Worm (Caenorhabditis elegans) whole organism, L1 larva: ENCODE results near the gene taf-6.2.

Experiments
- C04F5.9 ChIP-seq: sonication (generic microtip); optimal IDR thresholded peaks from 2 replicates; lab custom pipeline; 2016; ENCODE audit warnings: missing genetic modification characterization, missing compliant biosample characterization
- C16A3.4 ChIP-seq: fragments of 150-350 bp; optimal IDR thresholded peaks from 2 replicates; lab custom pipeline; 2014; ENCODE audit warnings: missing biosample characterization, missing genetic modification characterization
- Y116A8C.19 ChIP-seq: sonication (generic microtip); optimal IDR thresholded peaks from 2 replicates; lab custom pipeline; 2016; ENCODE audit warnings: missing compliant biosample characterization, missing genetic modification characterization, borderline replicate concordance
- aha-1 ChIP-seq: fragments of 150-350 bp; optimal IDR thresholded peaks from 2 replicates; lab custom pipeline; 2014; ENCODE audit warnings: missing biosample characterization, missing genetic modification characterization
- alr-1 ChIP-seq: fragments of 200-800 bp; sonication (Bioruptor generic); optimal IDR thresholded peaks from 2 replicates; lab custom pipeline; 2018; ENCODE audit warnings: borderline replicate concordance, mild to moderate bottlenecking, missing genetic modification characterization, missing compliant biosample characterization
- aly-2 ChIP-seq: fragments of 150-350 bp; optimal IDR thresholded peaks from 2 replicates; lab custom pipeline; 2014; ENCODE audit warnings: missing biosample characterization, missing genetic modification characterization
- ama-1 ChIP-seq: fragments of 150-350 bp; optimal IDR thresholded peaks from 2 replicates; lab custom pipeline; 2014
- blmp-1 ChIP-seq: fragments of 150-350 bp; optimal IDR thresholded peaks from 2 replicates; lab custom pipeline; 2014; ENCODE audit warnings: missing biosample characterization, missing genetic modification characterization
- ceh-82 ChIP-seq, 3 experiments: fragments of 150-350 bp in 1 of 3; sonication (generic microtip) in 2 of 3; optimal IDR thresholded peaks; 2 replicates each; lab custom pipeline; 2014 to 2017; ENCODE audit warnings: missing biosample characterization in 3 of 3, missing genetic modification characterization in 3 of 3
- ceh-88 ChIP-seq: fragments of 200-800 bp; sonication (Bioruptor generic); IDR thresholded peaks from 2 replicates; pipeline ENCODE4 v1.3.6; 2022; ENCODE audit warnings: missing genetic modification characterization, missing compliant biosample characterization
- efl-1 ChIP-seq, 4 experiments: fragments of 150-350 bp; optimal IDR thresholded peaks in 3 of 4; peaks in 1 of 4; 1 replicate in 1 of 4; 2 replicates in 3 of 4; lab custom pipeline; 2014; ENCODE audit warnings: missing biosample characterization in 2 of 4, missing genetic modification characterization in 2 of 4, missing genetic modification reagents in 2 of 4
- egl-13 ChIP-seq: sonication (generic microtip); optimal IDR thresholded peaks from 2 replicates; lab custom pipeline; 2016; ENCODE audit warnings: missing genotype, missing genetic modification reagents, missing genetic modification characterization, missing compliant biosample characterization
- egl-27 ChIP-seq, 2 experiments: fragments of 150-350 bp in 1 of 2; sonication (generic microtip); optimal IDR thresholded peaks; 3 replicates each; lab custom pipeline; 2017 to 2018; ENCODE audit warnings: missing biosample characterization in 2 of 2, missing genetic modification characterization in 2 of 2, missing genetic modification reagents in 2 of 2
- elt-3 ChIP-seq, 6 experiments: fragments of 150-350 bp in 1 of 6; sonication (generic microtip); optimal IDR thresholded peaks; 2 replicates each; lab custom pipeline; 2017 to 2018; ENCODE audit warnings: missing biosample characterization in 6 of 6, missing genetic modification characterization in 6 of 6, inconsistent platforms in 1 of 6
- fkh-10 ChIP-seq: sonication (generic microtip); optimal IDR thresholded peaks from 2 replicates; lab custom pipeline; 2017; ENCODE audit warnings: missing biosample characterization, missing genetic modification reagents, missing genetic modification characterization
- fos-1 ChIP-seq: fragments of 150-350 bp; optimal IDR thresholded peaks from 2 replicates; lab custom pipeline; 2014; ENCODE audit warnings: missing biosample characterization, missing genetic modification characterization
- hlh-4 ChIP-seq: sonication (generic microtip); optimal IDR thresholded peaks from 2 replicates; lab custom pipeline; 2016; ENCODE audit warnings: mild to moderate bottlenecking, missing genetic modification characterization, missing compliant biosample characterization
- hpl-2 ChIP-seq: fragments of 150-350 bp; optimal IDR thresholded peaks from 2 replicates; lab custom pipeline; 2014; ENCODE audit warnings: missing biosample characterization, missing genetic modification reagents, missing genetic modification characterization
- isw-1 ChIP-seq: fragments of 200-800 bp; sonication (Bioruptor generic); IDR thresholded peaks from 2 replicates; pipeline ENCODE4 v1.3.6; 2022; ENCODE audit warnings: missing genetic modification characterization, missing compliant biosample characterization
- jun-1 ChIP-seq: fragments of 150-350 bp; optimal IDR thresholded peaks from 2 replicates; lab custom pipeline; 2014; ENCODE audit warnings: missing biosample characterization, missing genetic modification reagents, missing genetic modification characterization
- lin-14 ChIP-seq: fragments of 200-800 bp; sonication (Bioruptor generic); optimal IDR thresholded peaks from 2 replicates; lab custom pipeline; 2018; ENCODE audit warnings: mild to moderate bottlenecking, missing genetic modification characterization, moderate library complexity, missing compliant biosample characterization
- lin-15B ChIP-seq: fragments of 150-350 bp; sonication (generic microtip); optimal IDR thresholded peaks from 3 replicates; lab custom pipeline; 2014; ENCODE audit warnings: missing biosample characterization, missing genetic modification characterization
- lir-3 ChIP-seq: sonication (generic microtip); optimal IDR thresholded peaks from 2 replicates; lab custom pipeline; 2016; ENCODE audit warnings: mild to moderate bottlenecking, missing genetic modification characterization, moderate library complexity, missing compliant biosample characterization; ENCODE audit not compliant: poor library complexity
- lsy-2 ChIP-seq, 2 experiments: fragments of 150-350 bp; optimal IDR thresholded peaks; 2 replicates each; lab custom pipeline; 2014; ENCODE audit warnings: missing biosample characterization in 2 of 2, missing genetic modification characterization in 2 of 2
- mab-9 ChIP-seq: fragments of 200-800 bp; sonication (Bioruptor generic); IDR thresholded peaks from 2 replicates; pipeline ENCODE4 v1.3.6; 2022; ENCODE audit warnings: missing genetic modification reagents, missing genetic modification characterization, missing compliant biosample characterization
- mdl-1 ChIP-seq, 2 experiments: fragments of 150-350 bp; optimal IDR thresholded peaks; 2 replicates each; lab custom pipeline; 2014 to 2017; ENCODE audit warnings: missing biosample characterization in 2 of 2, missing genetic modification characterization in 2 of 2, inconsistent platforms in 1 of 2
- mef-2 ChIP-seq: fragments of 150-350 bp; optimal IDR thresholded peaks from 2 replicates; lab custom pipeline; 2014; ENCODE audit warnings: missing biosample characterization, missing genetic modification characterization
- nhr-11 ChIP-seq: fragments of 150-350 bp; optimal IDR thresholded peaks from 2 replicates; lab custom pipeline; 2014; ENCODE audit warnings: missing biosample characterization, missing genetic modification characterization
- nhr-12 ChIP-seq: sonication (generic microtip); optimal IDR thresholded peaks from 2 replicates; lab custom pipeline; 2017; ENCODE audit warnings: missing biosample characterization, missing genetic modification characterization
- nhr-19 ChIP-seq: fragments of 200-800 bp; sonication (Bioruptor generic); conservative IDR thresholded peaks from 2 replicates; pipeline ENCODE4 v1.3.6; 2022; ENCODE audit warnings: missing genetic modification characterization, missing compliant biosample characterization
- nhr-237 ChIP-seq: fragments of 150-350 bp; optimal IDR thresholded peaks from 2 replicates; lab custom pipeline; 2014; ENCODE audit warnings: missing biosample characterization, missing genetic modification characterization
- nhr-47 ChIP-seq: sonication (generic microtip); optimal IDR thresholded peaks from 2 replicates; lab custom pipeline; 2016; ENCODE audit warnings: mild to moderate bottlenecking, missing genetic modification characterization, moderate library complexity, missing compliant biosample characterization
- nhr-71 ChIP-seq: sonication (generic microtip); optimal IDR thresholded peaks from 2 replicates; lab custom pipeline; 2016; ENCODE audit warnings: mild to moderate bottlenecking, missing genetic modification characterization, moderate library complexity, missing compliant biosample characterization
- nhr-76 ChIP-seq: sonication (generic microtip); optimal IDR thresholded peaks from 2 replicates; lab custom pipeline; 2017; ENCODE audit warnings: missing biosample characterization, missing genetic modification characterization
- nhr-77 ChIP-seq: fragments of 150-350 bp; optimal IDR thresholded peaks from 2 replicates; lab custom pipeline; 2014; ENCODE audit warnings: missing biosample characterization, missing genetic modification characterization
- nhr-84 ChIP-seq: sonication (generic microtip); optimal IDR thresholded peaks from 2 replicates; lab custom pipeline; 2017; ENCODE audit warnings: missing biosample characterization, missing genetic modification characterization
- nhr-85 ChIP-seq: sonication (generic microtip); peaks from one replicate; lab custom pipeline; 2016; ENCODE audit warnings: missing genetic modification characterization, inconsistent platforms, missing compliant biosample characterization
- nhr-90 ChIP-seq: sonication (generic microtip); optimal IDR thresholded peaks from 2 replicates; lab custom pipeline; 2016; ENCODE audit warnings: mild to moderate bottlenecking, missing genetic modification characterization, missing compliant biosample characterization; ENCODE audit not compliant: poor library complexity
- pax-3 ChIP-seq: fragments of 200-800 bp; sonication (Bioruptor generic); optimal IDR thresholded peaks from 2 replicates; lab custom pipeline; 2018; ENCODE audit warnings: mild to moderate bottlenecking, missing genetic modification characterization, moderate library complexity, missing compliant biosample characterization
- pqm-1 ChIP-seq: sonication (generic microtip); optimal IDR thresholded peaks from 3 replicates; lab custom pipeline; 2017; ENCODE audit warnings: missing biosample characterization, missing genetic modification characterization
- rnt-1 ChIP-seq: sonication (generic microtip); optimal IDR thresholded peaks from 2 replicates; lab custom pipeline; 2016; ENCODE audit warnings: mild to moderate bottlenecking, missing genetic modification characterization, moderate library complexity, missing compliant biosample characterization
- snpc-4 ChIP-seq: fragments of 150-350 bp; optimal IDR thresholded peaks from 2 replicates; lab custom pipeline; 2014; ENCODE audit warnings: missing biosample characterization, missing genetic modification characterization
- snu-23 ChIP-seq: sonication (generic microtip); optimal IDR thresholded peaks from 2 replicates; lab custom pipeline; 2016; ENCODE audit warnings: missing genetic modification characterization, missing compliant biosample characterization
- sup-37 ChIP-seq: fragments of 200-800 bp; sonication (Bioruptor generic); optimal IDR thresholded peaks from 2 replicates; lab custom pipeline; 2018; ENCODE audit warnings: mild to moderate bottlenecking, missing genetic modification characterization, missing compliant biosample characterization
- tlp-1 ChIP-seq: fragments of 150-350 bp; optimal IDR thresholded peaks from 2 replicates; lab custom pipeline; 2014; ENCODE audit warnings: missing biosample characterization, missing genetic modification characterization
- unc-130 ChIP-seq: fragments of 150-350 bp; optimal IDR thresholded peaks from 2 replicates; lab custom pipeline; 2017; ENCODE audit warnings: missing biosample characterization, missing genetic modification characterization, inconsistent platforms
- unc-62 ChIP-seq: fragments of 150-350 bp; optimal IDR thresholded peaks from 2 replicates; lab custom pipeline; 2014; ENCODE audit warnings: missing biosample characterization, missing genetic modification reagents, missing genetic modification characterization
- unc-86 ChIP-seq: sonication (generic microtip); optimal IDR thresholded peaks from 2 replicates; lab custom pipeline; 2016; ENCODE audit warnings: missing genetic modification characterization, missing compliant biosample characterization
- unc-98 ChIP-seq: fragments of 200-800 bp; sonication (Bioruptor generic); IDR thresholded peaks from 2 replicates; pipeline ENCODE4 v1.3.6; 2022; ENCODE audit warnings: missing genetic modification characterization, missing compliant biosample characterization
- xbp-1 ChIP-seq: sonication (generic microtip); optimal IDR thresholded peaks from 2 replicates; lab custom pipeline; 2016; ENCODE audit warnings: missing genetic modification characterization, missing compliant biosample characterization
- zag-1 ChIP-seq: fragments of 150-350 bp; optimal IDR thresholded peaks from 2 replicates; lab custom pipeline; 2014; ENCODE audit warnings: missing biosample characterization, missing genetic modification characterization
- zip-4 ChIP-seq: fragments of 200-800 bp; sonication (Bioruptor generic); optimal IDR thresholded peaks from 2 replicates; lab custom pipeline; 2018; ENCODE audit warnings: mild to moderate bottlenecking, missing genetic modification characterization, moderate library complexity, missing compliant biosample characterization
- ztf-11 ChIP-seq, 2 experiments: sonication (generic microtip); optimal IDR thresholded peaks; 2 replicates each; lab custom pipeline; 2016 to 2017; ENCODE audit warnings: missing genetic modification characterization in 2 of 2, missing biosample characterization in 1 of 2, missing compliant biosample characterization in 1 of 2
- ztf-4 ChIP-seq: fragments of 150-350 bp; optimal IDR thresholded peaks from 2 replicates; lab custom pipeline; 2014; ENCODE audit warnings: missing biosample characterization, missing genetic modification characterization

The taf-6.2 gene

DNA sequence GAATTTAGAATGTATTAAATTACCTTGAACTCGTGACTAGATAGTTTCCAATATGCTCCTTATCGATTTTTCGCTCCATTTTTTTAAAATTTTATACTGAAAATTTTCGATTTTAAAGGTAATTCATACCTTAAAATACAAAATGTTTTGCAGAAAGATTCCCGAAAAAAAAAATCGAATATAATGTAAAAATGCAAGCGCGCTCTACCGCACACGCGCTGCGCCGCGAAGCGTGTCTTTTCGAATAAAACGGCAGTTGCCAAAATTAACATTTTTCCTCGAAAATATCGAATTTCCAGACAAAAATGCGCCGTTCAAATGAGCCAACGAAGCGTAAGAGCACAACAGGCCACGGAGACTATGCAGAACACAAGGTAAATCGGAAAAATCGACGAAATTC lies at the start of gene taf-6.2, which contains the start of gene Y37E11AL.3:
Gene taf-6.2, minus strand, starts transcription at position 96 of the 400 bp plus-strand sequence.
Gene Y37E11AL.3, plus strand, starts transcription at position 298 of the 400 bp plus-strand sequence.
- TF ChIP-seq nhr-12 (tag; lab: Kevin White, UChicago) (no peak), nhr-71 (no peak), unc-98 (GFP tag; lab: Robert Waterston, UW) (no peak), rnt-1 (tag; lab: Kevin White, UChicago) (no peak), lsy-2 (tag; optimal IDR thresholded peaks at IDR 0.05; lab: Kevin White, UChicago) (peak; percentile 68 to 83), egl-27 (tag; optimal IDR thresholded peaks at IDR 0.05; lab: Kevin White, UChicago) (no peak), snu-23 (peak; percentile 77), xbp-1 (tag; lab: Kevin White, UChicago) (peak; percentile 67), efl-1 (optimal IDR thresholded peaks at IDR 0.05; lab: Kevin White, UChicago) (peak; percentile 88 to 93), efl-1 (GFP tag; optimal IDR thresholded peaks at IDR 0.05 in 1 of 2; lab: Kevin White, UChicago) (peak; percentile 93 to 99), nhr-84 (tag; lab: Kevin White, UChicago) (no peak), sup-37 (GFP tag; lab: Kevin White, UChicago) (no peak), ceh-88 (GFP tag; lab: Robert Waterston, UW) (no peak), C16A3.4 (tag; lab: Kevin White, UChicago) (peak; percentile 77), aha-1 (tag; lab: Kevin White, UChicago) (no peak), blmp-1 (tag; lab: Kevin White, UChicago) (peak; percentile 57), nhr-237 (tag; lab: Kevin White, UChicago) (no peak), aly-2 (tag; lab: Kevin White, UChicago) (no peak), tlp-1 (tag; lab: Kevin White, UChicago) (no peak), nhr-76 (tag; lab: Kevin White, UChicago) (no peak), ztf-4 (tag; lab: Kevin White, UChicago) (no peak), nhr-19 (GFP tag; lab: Robert Waterston, UW) (no peak; the same call in 1 of the 2 replicates), nhr-90 (tag; lab: Kevin White, UChicago) (peak; percentile 41), egl-13 (tag; lab: Kevin White, UChicago) (no peak), nhr-85 (tag; lab: Kevin White, UChicago) (peak; percentile 43), lir-3 (tag; lab: Kevin White, UChicago) (no peak), unc-130 (tag; lab: Kevin White, UChicago) (peak; percentile 61), snpc-4 (tag; lab: Kevin White, UChicago) (no peak), lin-14 (GFP tag; lab: Kevin White, UChicago) (no peak), alr-1 (tag; lab: Kevin White, UChicago) (no peak), zag-1 (tag; lab: Kevin White, UChicago) (no peak), ama-1 (lab: Kevin White, UChicago) (no peak), mab-9 (GFP tag; lab: Robert Waterston, UW) (no peak), fkh-10 (no peak), pqm-1 (tag; lab: Kevin White, UChicago) (no peak), ztf-11 (tag; optimal IDR thresholded peaks at IDR 0.05; lab: Kevin White, UChicago) (no peak), nhr-47 (tag; lab: Kevin White, UChicago) (peak; percentile 75), pax-3 (tag; lab: Kevin White, UChicago) (no peak), zip-4 (GFP tag; lab: Kevin White, UChicago) (no peak), hpl-2 (no peak), hlh-4 (no peak), elt-3 (tag; optimal IDR thresholded peaks at IDR 0.05; lab: Kevin White, UChicago) (peak in 1 of 6 experiments; percentile 22), mdl-1 (tag; optimal IDR thresholded peaks at IDR 0.05; lab: Kevin White, UChicago) (peak in 1 of 2 experiments; percentile 28), unc-86 (tag; lab: Kevin White, UChicago) (no peak), jun-1 (tag; lab: Kevin White, UChicago) (no peak), mef-2 (tag; lab: Kevin White, UChicago) (no peak), nhr-77 (tag; lab: Kevin White, UChicago) (no peak), Y116A8C.19 (tag; lab: Kevin White, UChicago) (no peak), nhr-11 (tag; lab: Kevin White, UChicago) (no peak), C04F5.9 (tag; lab: Kevin White, UChicago) (peak; percentile 19), unc-62 (GFP tag; lab: Kevin White, UChicago) (no peak), fos-1 (tag; lab: Kevin White, UChicago) (no peak), lin-15B (tag; lab: Kevin White, UChicago) (peak; percentile 64), ceh-82 (tag; optimal IDR thresholded peaks at IDR 0.05; lab: Kevin White, UChicago) (peak; percentile 0 to 69 (median 60)), isw-1 (GFP tag; lab: Robert Waterston, UW) (peak; percentile 37; the same call in 1 of the 2 replicates)
